Worm (Caenorhabditis elegans): ENCODE data around the gene rsp-8.

ce11 chrIII:11825654-11826053 lies 564 bp upstream of the rsp-8 start:
- TF ChIP-seq T26A5.8 (tag; optimal IDR thresholded peaks at IDR 0.05) (no peak), F33H1.4 (GFP tag; IDR thresholded peaks at IDR 0.05) (no peak), snpc-3.4 (tag; optimal IDR thresholded peaks at IDR 0.05) (no peak), lsy-27 (tag; optimal IDR thresholded peaks at IDR 0.05; ENCODE audit: borderline replicate concordance, insufficient read depth) (no peak), unc-62 (GFP tag; optimal IDR thresholded peaks at IDR 0.05) (no peak)

Measured in whole organism, young adult.